Fruit fly (Drosophila melanogaster) whole organism, embryonic: ENCODE measurements around the gene CG17764.

Source experiments
- Adf1 ChIP-seq: fragments of 200-800 bp; sonication (Bioruptor generic); IDR thresholded peaks from 2 replicates; pipeline ENCODE4 v1.3.6; 2022; ENCODE audit warnings: missing biosample characterization, missing genetic modification characterization
- BtbVII ChIP-seq: fragments of 200-800 bp; sonication (Bioruptor generic); optimal IDR thresholded peaks from 3 replicates; lab custom pipeline; 2017; ENCODE audit warnings: missing biosample characterization, mild to moderate bottlenecking, missing genetic modification characterization
- CG10565 ChIP-seq: fragments of 200-800 bp; sonication (Bioruptor generic); optimal IDR thresholded peaks from 3 replicates; lab custom pipeline; 2016; ENCODE audit warnings: missing biosample characterization, mild to moderate bottlenecking, missing genetic modification characterization
- CG11093 ChIP-seq: fragments of 200-800 bp; sonication (Bioruptor generic); IDR thresholded peaks from 3 replicates; pipeline ENCODE4 v1.3.6; 2022; ENCODE audit warnings: missing biosample characterization, missing genetic modification characterization
- CG12155 ChIP-seq: fragments of 200-800 bp; sonication (Bioruptor generic); optimal IDR thresholded peaks from 3 replicates; lab custom pipeline; 2016; ENCODE audit warnings: missing biosample characterization, missing genetic modification characterization
- CG12744 ChIP-seq: fragments of 200-800 bp; sonication (Bioruptor generic); optimal IDR thresholded peaks from 2 replicates; lab custom pipeline; 2016; ENCODE audit warnings: missing biosample characterization, missing genetic modification characterization
- CG14860 ChIP-seq: fragments of 200-800 bp; sonication (Bioruptor generic); IDR thresholded peaks from 3 replicates; pipeline ENCODE4 v1.3.6; 2022; ENCODE audit warnings: missing biosample characterization, missing genetic modification characterization; ENCODE audit not compliant: partially characterized antibody
- CG15269 ChIP-seq: fragments of 200-800 bp; sonication (Bioruptor generic); optimal IDR thresholded peaks from 2 replicates; lab custom pipeline; 2018; ENCODE audit warnings: missing biosample characterization, mild to moderate bottlenecking, missing genetic modification characterization, moderate library complexity
- CG17612 ChIP-seq: fragments of 200-800 bp; sonication (Bioruptor generic); IDR thresholded peaks from 2 replicates; pipeline ENCODE4 v1.3.6; 2022; ENCODE audit warnings: missing biosample characterization, missing genetic modification characterization
- CG17802 ChIP-seq: fragments of 200-800 bp; sonication (Bioruptor generic); optimal IDR thresholded peaks from 2 replicates; lab custom pipeline; 2018; ENCODE audit warnings: missing biosample characterization, mild to moderate bottlenecking, missing genetic modification characterization, moderate library complexity
- CG3065 ChIP-seq: fragments of 200-800 bp; sonication (Bioruptor generic); optimal IDR thresholded peaks from 2 replicates; lab custom pipeline; 2016; ENCODE audit warnings: missing biosample characterization, missing genetic modification characterization
- CG34376 ChIP-seq: fragments of 200-800 bp; sonication (Bioruptor generic); optimal IDR thresholded peaks from 2 replicates; lab custom pipeline; 2018; ENCODE audit warnings: missing biosample characterization, mild to moderate bottlenecking, missing genetic modification characterization
- CG3995 ChIP-seq: fragments of 200-800 bp; sonication (Bioruptor generic); optimal IDR thresholded peaks from 3 replicates; lab custom pipeline; 2016; ENCODE audit warnings: missing biosample characterization, missing genetic modification characterization
- CG5245 ChIP-seq: fragments of 200-800 bp; sonication (Bioruptor generic); optimal IDR thresholded peaks from 3 replicates; lab custom pipeline; 2016; ENCODE audit warnings: missing biosample characterization, missing genetic modification characterization
- CG6689 ChIP-seq: fragments of 200-800 bp; sonication (Bioruptor generic); IDR thresholded peaks from 2 replicates; pipeline ENCODE4 v1.3.6; 2022; ENCODE audit warnings: missing biosample characterization, missing genetic modification characterization
- CG6765 ChIP-seq: fragments of 200-800 bp; sonication (Bioruptor generic); optimal IDR thresholded peaks from 3 replicates; lab custom pipeline; 2017; ENCODE audit warnings: missing biosample characterization, mild to moderate bottlenecking, missing genetic modification characterization
- CG8089 ChIP-seq: fragments of 200-800 bp; sonication (Bioruptor generic); optimal IDR thresholded peaks from 3 replicates; lab custom pipeline; 2016; ENCODE audit warnings: missing biosample characterization, missing genetic modification characterization
- CG8388 ChIP-seq: fragments of 200-800 bp; sonication (Bioruptor generic); optimal IDR thresholded peaks from 2 replicates; lab custom pipeline; 2019; ENCODE audit warnings: missing biosample characterization, mild to moderate bottlenecking, missing genetic modification characterization, moderate library complexity
- Doc3 ChIP-seq: fragments of 200-800 bp; sonication (Bioruptor generic); IDR thresholded peaks from 3 replicates; pipeline ENCODE4 v1.3.6; 2022; ENCODE audit warnings: missing biosample characterization, missing genetic modification characterization; ENCODE audit not compliant: partially characterized antibody
- Dref ChIP-seq: fragments of 200-800 bp; sonication (Bioruptor generic); IDR thresholded peaks from 2 replicates; pipeline ENCODE4 v1.3.6; 2022; ENCODE audit warnings: missing biosample characterization, missing genetic modification characterization
- Hsf ChIP-seq: fragments of 200-800 bp; sonication (Bioruptor generic); optimal IDR thresholded peaks from 3 replicates; lab custom pipeline; 2016; ENCODE audit warnings: missing biosample characterization, missing genetic modification characterization
- Kr ChIP-seq: fragments of 200-800 bp; sonication (Bioruptor generic); optimal IDR thresholded peaks from 2 replicates; lab custom pipeline; 2017; ENCODE audit warnings: missing biosample characterization, mild to moderate bottlenecking, missing genetic modification characterization
- Mes4 ChIP-seq: fragments of 200-800 bp; sonication (Bioruptor generic); optimal IDR thresholded peaks from 2 replicates; lab custom pipeline; 2016; ENCODE audit warnings: missing biosample characterization, missing genetic modification characterization
- Nf-YA ChIP-seq: fragments of 200-800 bp; sonication (Bioruptor generic); IDR thresholded peaks from 2 replicates; pipeline ENCODE4 v1.3.6; 2022; ENCODE audit warnings: missing biosample characterization, missing genetic modification characterization
- Opbp ChIP-seq: fragments of 200-800 bp; sonication (Bioruptor generic); IDR thresholded peaks from 3 replicates; pipeline ENCODE4 v1.3.6; 2022; ENCODE audit warnings: missing biosample characterization, missing genetic modification characterization; ENCODE audit not compliant: partially characterized antibody
- Sry-β ChIP-seq: fragments of 200-800 bp; sonication (Bioruptor generic); optimal IDR thresholded peaks from 2 replicates; lab custom pipeline; 2018; ENCODE audit warnings: missing biosample characterization, mild to moderate bottlenecking, missing genetic modification characterization, moderate library complexity
- Stat92E ChIP-seq, 3 experiments: fragments of >200 bp in 2 of 3; fragments of 200-800 bp in 1 of 3; sonication (Bioruptor generic) in 1 of 3; optimal IDR thresholded peaks; 2 replicates each; lab custom pipeline; 2017 to 2019; ENCODE audit warnings: missing biosample characterization in 3 of 3, missing genetic modification characterization in 3 of 3, mild to moderate bottlenecking in 1 of 3, moderate library complexity in 1 of 3
- Usf ChIP-seq: fragments of 200-800 bp; sonication (Bioruptor generic); optimal IDR thresholded peaks from 2 replicates; lab custom pipeline; 2017; ENCODE audit warnings: missing genotype, missing biosample characterization, missing genetic modification characterization
- amos ChIP-seq: fragments of 200-800 bp; sonication (Bioruptor generic); IDR thresholded peaks from 2 replicates; pipeline ENCODE4 v1.3.6; 2022; ENCODE audit warnings: missing biosample characterization, missing genetic modification characterization; ENCODE audit not compliant: partially characterized antibody
- ase ChIP-seq: fragments of 200-800 bp; sonication (Bioruptor generic); IDR thresholded peaks from 3 replicates; pipeline ENCODE4 v1.3.6; 2022; ENCODE audit warnings: missing biosample characterization, missing genetic modification characterization
- bbx ChIP-seq: fragments of 200-800 bp; sonication (Bioruptor generic); IDR thresholded peaks from 2 replicates; pipeline ENCODE4 v1.3.6; 2022; ENCODE audit warnings: missing biosample characterization, missing genetic modification characterization; ENCODE audit not compliant: partially characterized antibody
- btn ChIP-seq: fragments of 200-800 bp; sonication (Bioruptor generic); optimal IDR thresholded peaks from 2 replicates; lab custom pipeline; 2016; ENCODE audit warnings: missing biosample characterization, missing genetic modification characterization
- crp ChIP-seq, 2 experiments: fragments of 200-800 bp; sonication (Bioruptor generic); optimal IDR thresholded peaks; 2 replicates in 1 of 2; 3 replicates in 1 of 2; lab custom pipeline; 2017; ENCODE audit warnings: missing biosample characterization in 2 of 2, missing genetic modification characterization in 2 of 2, mild to moderate bottlenecking in 1 of 2, moderate library complexity in 1 of 2
- dimm ChIP-seq: fragments of 200-800 bp; sonication (Bioruptor generic); IDR thresholded peaks from 2 replicates; pipeline ENCODE4 v1.3.6; 2022; ENCODE audit warnings: missing biosample characterization, missing genetic modification characterization
- dysf ChIP-seq: fragments of 200-800 bp; sonication (Bioruptor generic); IDR thresholded peaks from 3 replicates; pipeline ENCODE4 v1.3.6; 2022; ENCODE audit warnings: missing biosample characterization, missing genetic modification characterization
- en ChIP-seq: fragments of 200-800 bp; sonication (Bioruptor generic); optimal IDR thresholded peaks from 2 replicates; lab custom pipeline; 2016; ENCODE audit warnings: missing biosample characterization, missing genetic modification characterization
- ftz-f1 ChIP-seq: fragments of 200-800 bp; sonication (Bioruptor generic); optimal IDR thresholded peaks from 2 replicates; lab custom pipeline; 2016; ENCODE audit warnings: missing biosample characterization, missing genetic modification characterization
- gce ChIP-seq: fragments of 200-800 bp; sonication (Bioruptor generic); IDR thresholded peaks from 3 replicates; pipeline ENCODE4 v1.3.6; 2022; ENCODE audit warnings: missing biosample characterization, missing genetic modification characterization
- gro ChIP-seq: fragments of 200-800 bp; sonication (Bioruptor generic); optimal IDR thresholded peaks from 2 replicates; lab custom pipeline; 2016; ENCODE audit warnings: missing biosample characterization, missing genetic modification characterization
- ind ChIP-seq: fragments of 200-800 bp; sonication (Bioruptor generic); optimal IDR thresholded peaks from 3 replicates; lab custom pipeline; 2016; ENCODE audit warnings: missing biosample characterization, missing genetic modification characterization
- jumu ChIP-seq: fragments of 200-800 bp; sonication (Bioruptor generic); optimal IDR thresholded peaks from 3 replicates; lab custom pipeline; 2016; ENCODE audit warnings: missing biosample characterization, missing genetic modification characterization
- klu ChIP-seq: fragments of 200-800 bp; sonication (Bioruptor generic); IDR thresholded peaks from 2 replicates; pipeline ENCODE4 v1.3.6; 2022; ENCODE audit warnings: missing biosample characterization, missing genetic modification characterization
- sc ChIP-seq, 3 experiments: fragments of >200 bp in 2 of 3; fragments of 200-800 bp in 1 of 3; sonication (Bioruptor generic) in 1 of 3; optimal IDR thresholded peaks; 2 replicates in 2 of 3; 3 replicates in 1 of 3; lab custom pipeline; 2017; ENCODE audit warnings: mild to moderate bottlenecking in 1 of 3, missing biosample characterization in 1 of 3, missing genetic modification characterization in 1 of 3, missing genetic modification reagents in 1 of 3
- sens-2 ChIP-seq: fragments of 200-800 bp; sonication (Bioruptor generic); IDR thresholded peaks from 2 replicates; pipeline ENCODE4 v1.3.6; 2022; ENCODE audit warnings: missing biosample characterization, missing genetic modification characterization
- sima ChIP-seq: fragments of 200-800 bp; sonication (Bioruptor generic); optimal IDR thresholded peaks from 2 replicates; lab custom pipeline; 2016; ENCODE audit warnings: missing biosample characterization, missing genetic modification characterization
- slp2 ChIP-seq: fragments of 200-800 bp; sonication (Bioruptor generic); optimal IDR thresholded peaks from 2 replicates; lab custom pipeline; 2016; ENCODE audit warnings: missing biosample characterization, missing genetic modification characterization
- stwl ChIP-seq: fragments of 200-800 bp; sonication (Bioruptor generic); optimal IDR thresholded peaks from 3 replicates; lab custom pipeline; 2018; ENCODE audit warnings: missing biosample characterization, mild to moderate bottlenecking, missing genetic modification characterization, moderate library complexity
- tap ChIP-seq: fragments of 200-800 bp; optimal IDR thresholded peaks from 3 replicates; lab custom pipeline; 2019; ENCODE audit warnings: missing biosample characterization, mild to moderate bottlenecking, missing genetic modification characterization, moderate library complexity
- yki ChIP-seq: fragments of >200 bp; optimal IDR thresholded peaks from 3 replicates; lab custom pipeline; 2018
- zen ChIP-seq: fragments of 200-800 bp; sonication (Bioruptor generic); optimal IDR thresholded peaks from 3 replicates; lab custom pipeline; 2018; ENCODE audit warnings: missing biosample characterization, mild to moderate bottlenecking, missing genetic modification characterization, moderate library complexity
- zen2 ChIP-seq: fragments of 200-800 bp; sonication (Bioruptor generic); IDR thresholded peaks from 3 replicates; pipeline ENCODE4 v1.3.6; 2022; ENCODE audit warnings: missing biosample characterization, missing genetic modification characterization; ENCODE audit not compliant: partially characterized antibody

Gene CG17764

DNA sequence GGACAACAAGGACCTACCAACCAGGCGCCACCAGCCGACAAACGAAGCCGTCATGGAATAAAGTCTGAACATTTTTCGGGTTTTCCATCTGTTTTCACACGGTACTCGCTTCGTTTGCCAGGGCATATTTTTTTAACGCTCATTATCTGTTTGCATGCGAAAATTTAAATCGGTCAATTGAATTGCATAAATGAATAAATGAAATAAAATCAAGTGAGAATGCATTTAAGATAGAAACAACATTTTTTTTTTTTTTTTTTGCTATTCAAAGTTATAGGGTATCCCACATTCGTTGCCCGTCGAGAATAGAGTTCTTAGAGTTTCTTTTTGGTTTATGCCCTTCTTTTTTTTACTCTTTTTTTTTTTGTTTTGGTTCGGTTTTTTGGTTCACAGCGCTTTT, 21.4 kb downstream of the CG17764 start (continued):
- peak; percentile 22 for TF ChIP-seq CG5245 (GFP tag; lab: Kevin White, UChicago)
- no peak for TF ChIP-seq slp2 (GFP tag; lab: Kevin White, UChicago)
- TF ChIP-seq CG12744 (GFP tag; lab: Kevin White, UChicago), result peak; percentile 23
- peak; percentile 6 for TF ChIP-seq gro (GFP tag; lab: Kevin White, UChicago)
- peak; percentile 65; the same call in 2 of the 3 replicates for TF ChIP-seq dysf
- TF ChIP-seq Adf1 (GFP tag; lab: Robert Waterston, UW), result no peak
- no peak for TF ChIP-seq ftz-f1 (GFP tag; lab: Kevin White, UChicago)
- TF ChIP-seq yki (lab: Kevin White, UChicago), result no peak
- TF ChIP-seq Usf (GFP tag; lab: Kevin White, UChicago), result no peak
- TF ChIP-seq klu (GFP tag; lab: Robert Waterston, UW), result peak; percentile 20; the same call in 1 of the 2 replicates
- no peak for TF ChIP-seq CG34376 (GFP tag; lab: Kevin White, UChicago)
- no peak for TF ChIP-seq dimm (GFP tag; lab: Robert Waterston, UW)
- TF ChIP-seq ase (GFP tag; lab: Robert Waterston, UW), result no peak
- TF ChIP-seq CG11093 (GFP tag; lab: Robert Waterston, UW), result no peak
- TF ChIP-seq Hsf (GFP tag; lab: Kevin White, UChicago), result peak; percentile 29
- TF ChIP-seq CG10565, result no peak
- no peak for TF ChIP-seq CG3995 (GFP tag; lab: Kevin White, UChicago)
- no peak for TF ChIP-seq Opbp (GFP tag; lab: Robert Waterston, UW)
- no peak for TF ChIP-seq CG17802 (tag; lab: Kevin White, UChicago)
- TF ChIP-seq crp (GFP tag; optimal IDR thresholded peaks at IDR 0.05; lab: Kevin White, UChicago), result no peak
- peak; percentile 17 for TF ChIP-seq BtbVII (GFP tag; lab: Kevin White, UChicago)
- TF ChIP-seq amos, result no peak
- no peak for TF ChIP-seq Nf-YA (GFP tag; lab: Robert Waterston, UW)
- no peak for TF ChIP-seq sc (optimal IDR thresholded peaks at IDR 0.05; lab: Kevin White, UChicago)
- no peak for TF ChIP-seq sc (GFP tag; optimal IDR thresholded peaks at IDR 0.05; lab: Kevin White, UChicago)
- no peak for TF ChIP-seq CG14860 (GFP tag; lab: Robert Waterston, UW)
- no peak for TF ChIP-seq CG17612
- TF ChIP-seq Dref (GFP tag; lab: Robert Waterston, UW), result no peak
- TF ChIP-seq tap (tag; lab: Kevin White, UChicago), result peak; percentile 55
- TF ChIP-seq CG6689, result 0 out of 2 replicates have a peak, but pooled peaks have one; percentile 15
- peak; percentile 58 for TF ChIP-seq ind (GFP tag; lab: Kevin White, UChicago)
- TF ChIP-seq sens-2 (GFP tag; lab: Robert Waterston, UW), result no peak
- peak; percentile 4 for TF ChIP-seq CG8388 (GFP tag; lab: Kevin White, UChicago)
- TF ChIP-seq zen (tag; lab: Kevin White, UChicago), result peak; percentile 84
- TF ChIP-seq CG6765 (GFP tag; lab: Kevin White, UChicago), result no peak
- TF ChIP-seq zen2 (GFP tag; lab: Robert Waterston, UW), result no peak
- TF ChIP-seq sima (GFP tag; lab: Kevin White, UChicago), result no peak
- no peak for TF ChIP-seq bbx (GFP tag; lab: Robert Waterston, UW)
- no peak for TF ChIP-seq Doc3 (GFP tag; lab: Robert Waterston, UW)
- no peak for TF ChIP-seq en
- TF ChIP-seq btn (GFP tag; lab: Kevin White, UChicago), result peak; percentile 33
- no peak for TF ChIP-seq Sry-β
- peak; percentile 51 for TF ChIP-seq CG15269 (tag; lab: Kevin White, UChicago)
- TF ChIP-seq stwl (tag; lab: Kevin White, UChicago), result no peak
- TF ChIP-seq gce (GFP tag; lab: Robert Waterston, UW), result no peak
- no peak for TF ChIP-seq CG8089 (GFP tag; lab: Kevin White, UChicago)
- peak; percentile 34 for TF ChIP-seq CG12155 (GFP tag; lab: Kevin White, UChicago)
- no peak for TF ChIP-seq Mes4 (GFP tag; lab: Kevin White, UChicago)
- TF ChIP-seq jumu (GFP tag; lab: Kevin White, UChicago), result peak; percentile 26
- no peak for TF ChIP-seq Stat92E (GFP tag; optimal IDR thresholded peaks at IDR 0.05; lab: Kevin White, UChicago)
- TF ChIP-seq CG3065, result no peak
- TF ChIP-seq Kr (GFP tag; lab: Kevin White, UChicago), result no peak
